Worm (Caenorhabditis elegans) whole organism, L2 larva: ENCODE data around the gene Y7A5A.9.

Experiments used
- R02D3.7 ChIP-seq: fragments of 150-350 bp; optimal IDR thresholded peaks from 2 replicates; lab custom pipeline; 2014; ENCODE audit warnings: missing biosample characterization, missing genetic modification characterization
- ama-1 ChIP-seq: fragments of 150-350 bp; optimal IDR thresholded peaks from 2 replicates; lab custom pipeline; 2018; ENCODE audit warnings: inconsistent platforms
- lin-13 ChIP-seq: fragments of 150-350 bp; optimal IDR thresholded peaks from 2 replicates; lab custom pipeline; 2014; ENCODE audit warnings: missing biosample characterization, missing genetic modification reagents, missing genetic modification characterization
- lin-39 ChIP-seq: fragments of 150-350 bp; optimal IDR thresholded peaks from 2 replicates; lab custom pipeline; 2014; ENCODE audit warnings: missing biosample characterization, missing genetic modification reagents, missing genetic modification characterization
- lsy-2 ChIP-seq, 2 experiments: fragments of 150-350 bp in 1 of 2; sonication (generic microtip) in 1 of 2; optimal IDR thresholded peaks; 2 replicates each; lab custom pipeline; 2014 to 2017; ENCODE audit warnings: missing biosample characterization in 2 of 2, missing genetic modification characterization in 2 of 2
- mab-5 ChIP-seq: fragments of 150-350 bp; optimal IDR thresholded peaks from 2 replicates; lab custom pipeline; 2014; ENCODE audit warnings: missing biosample characterization, missing genetic modification characterization
- nhr-10 ChIP-seq: sonication (generic microtip); optimal IDR thresholded peaks from 2 replicates; lab custom pipeline; 2017; ENCODE audit warnings: missing biosample characterization, missing genetic modification characterization
- nhr-129 ChIP-seq: fragments of 150-350 bp; optimal IDR thresholded peaks from 2 replicates; lab custom pipeline; 2014; ENCODE audit warnings: missing biosample characterization, missing genetic modification characterization
- nhr-23 ChIP-seq: fragments of 150-350 bp; optimal IDR thresholded peaks from 2 replicates; lab custom pipeline; 2014; ENCODE audit warnings: missing biosample characterization, missing genetic modification reagents, missing genetic modification characterization
- nhr-237 ChIP-seq: fragments of 150-350 bp; optimal IDR thresholded peaks from 2 replicates; lab custom pipeline; 2014; ENCODE audit warnings: missing biosample characterization, missing genetic modification characterization
- skn-1 ChIP-seq: sonication (generic microtip); optimal IDR thresholded peaks from 2 replicates; lab custom pipeline; 2017; ENCODE audit warnings: missing biosample characterization, missing genetic modification characterization
- sma-9 ChIP-seq, 2 experiments: fragments of 150-350 bp in 1 of 2; sonication (generic microtip) in 1 of 2; optimal IDR thresholded peaks; 2 replicates each; lab custom pipeline; 2014 to 2016; ENCODE audit warnings: missing genetic modification characterization in 2 of 2, mild to moderate bottlenecking in 1 of 2, missing biosample characterization in 1 of 2, missing compliant biosample characterization in 1 of 2, missing genetic modification reagents in 1 of 2, moderate library complexity in 1 of 2
- snpc-4 ChIP-seq: fragments of 150-350 bp; optimal IDR thresholded peaks from 2 replicates; lab custom pipeline; 2014; ENCODE audit warnings: missing biosample characterization, missing genetic modification characterization

ce11 chrX:15841086-15841622, 14.2 kb downstream of the Y7A5A.9 start, which contains the start of gene serp-1.1:
- peak; percentile 99 to 100 for TF ChIP-seq lsy-2 (tag; optimal IDR thresholded peaks at IDR 0.05; lab: Kevin White, UChicago)
- peak; percentile 61 for TF ChIP-seq lin-39 (tag; lab: Kevin White, UChicago)
- peak; percentile 99 for TF ChIP-seq nhr-129 (tag; lab: Kevin White, UChicago)
- peak; percentile 98 for TF ChIP-seq lin-13
- peak; percentile 90 for TF ChIP-seq mab-5 (tag; lab: Kevin White, UChicago)
- TF ChIP-seq nhr-23 (tag; lab: Kevin White, UChicago), result no peak
- peak; percentile 99 for TF ChIP-seq sma-9 (GFP tag; optimal IDR thresholded peaks at IDR 0.05; lab: Kevin White, UChicago)
- TF ChIP-seq sma-9 (tag; optimal IDR thresholded peaks at IDR 0.05; lab: Kevin White, UChicago), result peak; percentile 63
- peak; percentile 64 for TF ChIP-seq skn-1
- TF ChIP-seq ama-1, result no peak
- peak; percentile 89 for TF ChIP-seq nhr-10 (tag; lab: Kevin White, UChicago)
- TF ChIP-seq R02D3.7 (tag; lab: Kevin White, UChicago), result peak; percentile 73
- peak; percentile 91 for TF ChIP-seq snpc-4 (tag; lab: Kevin White, UChicago)
- peak; percentile 78 for TF ChIP-seq nhr-237 (tag; lab: Kevin White, UChicago)
